Fruit fly (Drosophila melanogaster) whole organism, prepupa: ENCODE results near the gene CenB1A.

Experiments
- CG10669 ChIP-seq: fragments of 200-800 bp; sonication (Bioruptor generic); optimal IDR thresholded peaks from 3 replicates; lab custom pipeline; 2018; ENCODE audit warnings: missing biosample characterization, mild to moderate bottlenecking, missing genetic modification characterization, moderate library complexity
- CG16779 ChIP-seq: fragments of 200-800 bp; sonication (Bioruptor generic); optimal IDR thresholded peaks from 3 replicates; lab custom pipeline; 2017; ENCODE audit warnings: missing biosample characterization, mild to moderate bottlenecking, missing genetic modification characterization
- CG32006 ChIP-seq: fragments of 200-800 bp; sonication (Bioruptor generic); optimal IDR thresholded peaks from 3 replicates; lab custom pipeline; 2017; ENCODE audit warnings: missing biosample characterization, mild to moderate bottlenecking, missing genetic modification characterization
- CG6792 ChIP-seq: fragments of 200-800 bp; sonication (Bioruptor generic); optimal IDR thresholded peaks from 3 replicates; lab custom pipeline; 2016; ENCODE audit warnings: missing biosample characterization, missing genetic modification characterization
- CG7368 ChIP-seq: fragments of 200-800 bp; sonication (Bioruptor generic); optimal IDR thresholded peaks from 3 replicates; lab custom pipeline; 2016; ENCODE audit warnings: missing biosample characterization, missing genetic modification characterization
- Ets96B ChIP-seq: fragments of 200-800 bp; optimal IDR thresholded peaks from 2 replicates; lab custom pipeline; 2019; ENCODE audit warnings: missing biosample characterization, mild to moderate bottlenecking, missing genetic modification characterization, moderate library complexity
- Gug ChIP-seq: fragments of 200-800 bp; sonication (Bioruptor generic); IDR thresholded peaks from 2 replicates; pipeline ENCODE4 v1.3.6; 2022; ENCODE audit warnings: missing biosample characterization, missing genetic modification characterization
- Hr39 ChIP-seq: fragments of 200-800 bp; sonication (Bioruptor generic); optimal IDR thresholded peaks from 2 replicates; lab custom pipeline; 2016; ENCODE audit warnings: missing biosample characterization, missing genetic modification characterization
- Hr4 ChIP-seq: fragments of 200-800 bp; sonication (Bioruptor generic); optimal IDR thresholded peaks from 3 replicates; lab custom pipeline; 2016; ENCODE audit warnings: missing biosample characterization, missing genetic modification characterization
- OdsH ChIP-seq: fragments of 200-800 bp; sonication (Bioruptor generic); optimal IDR thresholded peaks from 3 replicates; lab custom pipeline; 2016; ENCODE audit warnings: missing biosample characterization, missing genetic modification characterization
- pdm3 ChIP-seq: fragments of 200-800 bp; sonication (Bioruptor generic); optimal IDR thresholded peaks from 3 replicates; lab custom pipeline; 2016; ENCODE audit warnings: missing biosample characterization, missing genetic modification characterization
- salr ChIP-seq, 2 experiments: fragments of 200-800 bp; sonication (Bioruptor generic); optimal IDR thresholded peaks; 3 replicates each; lab custom pipeline; 2016 to 2018; ENCODE audit warnings: missing biosample characterization in 2 of 2, missing genetic modification characterization in 2 of 2, mild to moderate bottlenecking in 1 of 2

DNA sequence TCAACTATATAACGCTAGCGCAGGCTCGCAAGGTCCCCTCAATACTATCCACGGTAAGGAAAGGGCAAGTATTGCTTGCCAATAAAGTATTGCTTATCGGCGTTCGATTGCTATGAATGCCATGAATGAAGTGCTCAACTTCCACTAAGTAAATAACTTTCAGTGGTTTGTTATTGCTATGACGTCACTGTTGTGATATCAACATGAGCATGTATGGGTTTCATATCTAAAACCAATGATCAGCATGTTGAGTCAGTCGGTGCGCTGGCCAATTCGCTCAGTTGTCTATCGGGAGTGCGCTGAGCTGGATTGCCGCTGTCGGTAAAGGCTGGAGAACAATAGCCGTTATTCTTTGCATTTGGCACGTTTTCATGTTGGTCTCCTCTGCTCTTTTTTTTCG, 2.7 kb downstream of the CenB1A start:
- no peak for TF ChIP-seq pdm3 (GFP tag; lab: Kevin White, UChicago)
- TF ChIP-seq Hr4 (GFP tag; lab: Kevin White, UChicago): no peak
- TF ChIP-seq CG6792 (GFP tag; lab: Kevin White, UChicago): no peak
- TF ChIP-seq CG10669 (GFP tag; lab: Kevin White, UChicago): no peak
- no peak for TF ChIP-seq Gug (GFP tag; lab: Robert Waterston, UW)
- no peak for TF ChIP-seq Ets96B
- TF ChIP-seq Hr39 (GFP tag; lab: Kevin White, UChicago): no peak
- TF ChIP-seq OdsH (GFP tag; lab: Kevin White, UChicago): no peak
- no peak for TF ChIP-seq salr (GFP tag; optimal IDR thresholded peaks at IDR 0.05; lab: Kevin White, UChicago)
- TF ChIP-seq CG7368 (GFP tag; lab: Kevin White, UChicago): no peak
- TF ChIP-seq CG16779 (tag; lab: Kevin White, UChicago): no peak
- TF ChIP-seq CG32006 (GFP tag; lab: Kevin White, UChicago): no peak
